Fruit fly (Drosophila melanogaster) whole organism: Measurements from ENCODE around the gene Tbcd.

Source experiments
- CG8478 ChIP-seq: fragments of >200 bp; optimal IDR thresholded peaks from 2 replicates; lab custom pipeline; 2018; ENCODE audit warnings: inconsistent platforms
- Dll ChIP-seq: fragments of >200 bp; optimal IDR thresholded peaks from 2 replicates; lab custom pipeline; 2017
- EcR ChIP-seq, 2 experiments: fragments of >200 bp; optimal IDR thresholded peaks; 2 replicates each; lab custom pipeline; 2017; ENCODE audit warnings: missing biosample characterization in 2 of 2, missing genetic modification characterization in 2 of 2, missing genetic modification reagents in 2 of 2
- pan ChIP-seq: fragments of >200 bp; optimal IDR thresholded peaks from 2 replicates; lab custom pipeline; 2017
- psq ChIP-seq: fragments of >200 bp; optimal IDR thresholded peaks from 2 replicates; lab custom pipeline; 2017
- usp ChIP-seq: fragments of >200 bp; optimal IDR thresholded peaks from 2 replicates; lab custom pipeline; 2017; ENCODE audit warnings: missing biosample characterization, missing genetic modification characterization, mixed read lengths

The Tbcd gene

dm6 chr2L:2147208-2147607 lies at the start of gene Tbcd, which contains the start of gene CG11723:
Gene Tbcd, plus strand, starts transcription at chr2L:2147518.
Gene CG11723, minus strand, starts transcription at chr2L:2147275.
- TF ChIP-seq psq = no peak
- TF ChIP-seq pan (lab: Kevin White, UChicago) = no peak
- TF ChIP-seq CG8478 (lab: Kevin White, UChicago) = no peak
- no peak for TF ChIP-seq usp (GFP tag; lab: Kevin White, UChicago)
- TF ChIP-seq EcR (GFP tag; optimal IDR thresholded peaks at IDR 0.05; lab: Kevin White, UChicago) = no peak
- TF ChIP-seq Dll = no peak

dm6 chr2L:2109746-2110145 lies 37.6 kb upstream of the Tbcd start, which contains the start of gene dpr3:
Gene dpr3, minus strand, starts transcription at chr2L:2109878.
- TF ChIP-seq usp (GFP tag; lab: Kevin White, UChicago) (no peak), CG8478 (lab: Kevin White, UChicago) (no peak), EcR (GFP tag; optimal IDR thresholded peaks at IDR 0.05; lab: Kevin White, UChicago) (no peak), Dll (no peak), pan (lab: Kevin White, UChicago) (no peak), psq (no peak)

DNA sequence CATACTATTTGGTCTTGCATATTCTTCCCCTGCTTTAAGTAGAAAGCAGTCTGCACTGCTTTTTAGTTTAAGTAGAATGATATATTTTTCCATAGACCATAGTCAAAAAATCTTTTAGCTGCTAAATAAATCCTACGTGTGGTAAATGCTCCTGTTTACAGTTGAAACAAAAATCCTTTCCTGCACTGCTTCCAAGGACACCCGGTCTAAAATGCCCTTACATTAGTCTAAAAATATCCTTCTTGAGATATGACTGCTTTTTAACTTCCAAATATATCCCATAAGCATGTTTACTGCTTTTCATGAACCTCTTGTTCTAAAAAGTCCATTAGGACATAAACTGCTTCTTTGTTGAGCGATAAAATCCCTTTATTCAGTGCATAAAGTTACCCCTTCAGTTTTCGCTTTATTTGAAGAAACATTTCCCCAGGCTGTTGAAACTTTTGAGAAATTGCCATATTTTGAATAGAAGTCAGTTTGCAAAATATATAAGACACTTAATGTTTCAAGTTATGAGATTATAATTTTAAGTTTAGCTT lies 36.9 kb upstream of the Tbcd start:
- no peak for TF ChIP-seq Dll
- TF ChIP-seq CG8478 (lab: Kevin White, UChicago) = no peak

DNA sequence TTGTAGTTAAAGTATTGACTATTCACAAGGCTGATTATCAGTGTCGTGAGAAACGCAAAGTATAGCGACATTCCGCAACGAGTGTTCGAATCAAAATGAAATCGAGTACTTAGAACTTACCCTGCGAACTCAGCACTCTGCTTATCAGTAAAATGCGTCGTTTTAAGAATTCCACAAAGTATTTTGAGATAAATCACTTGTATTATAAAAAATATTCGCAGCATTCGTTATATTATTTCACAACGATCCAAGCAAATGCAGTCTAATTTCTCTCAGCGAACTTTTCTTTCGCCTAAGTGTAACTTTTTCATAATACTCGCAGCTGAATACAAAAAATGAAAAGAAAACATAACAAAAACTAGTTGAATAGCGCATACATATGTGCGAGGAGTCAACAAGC lies 18.2 kb upstream of the Tbcd start, which contains the start of gene CG4259:
CG4259 (minus strand) TSS at position 101 of the 400 bp plus-strand sequence.
- TF ChIP-seq psq (no peak), pan (lab: Kevin White, UChicago) (no peak), CG8478 (lab: Kevin White, UChicago) (no peak), usp (GFP tag; lab: Kevin White, UChicago) (no peak), EcR (GFP tag; optimal IDR thresholded peaks at IDR 0.05; lab: Kevin White, UChicago) (no peak)

DNA sequence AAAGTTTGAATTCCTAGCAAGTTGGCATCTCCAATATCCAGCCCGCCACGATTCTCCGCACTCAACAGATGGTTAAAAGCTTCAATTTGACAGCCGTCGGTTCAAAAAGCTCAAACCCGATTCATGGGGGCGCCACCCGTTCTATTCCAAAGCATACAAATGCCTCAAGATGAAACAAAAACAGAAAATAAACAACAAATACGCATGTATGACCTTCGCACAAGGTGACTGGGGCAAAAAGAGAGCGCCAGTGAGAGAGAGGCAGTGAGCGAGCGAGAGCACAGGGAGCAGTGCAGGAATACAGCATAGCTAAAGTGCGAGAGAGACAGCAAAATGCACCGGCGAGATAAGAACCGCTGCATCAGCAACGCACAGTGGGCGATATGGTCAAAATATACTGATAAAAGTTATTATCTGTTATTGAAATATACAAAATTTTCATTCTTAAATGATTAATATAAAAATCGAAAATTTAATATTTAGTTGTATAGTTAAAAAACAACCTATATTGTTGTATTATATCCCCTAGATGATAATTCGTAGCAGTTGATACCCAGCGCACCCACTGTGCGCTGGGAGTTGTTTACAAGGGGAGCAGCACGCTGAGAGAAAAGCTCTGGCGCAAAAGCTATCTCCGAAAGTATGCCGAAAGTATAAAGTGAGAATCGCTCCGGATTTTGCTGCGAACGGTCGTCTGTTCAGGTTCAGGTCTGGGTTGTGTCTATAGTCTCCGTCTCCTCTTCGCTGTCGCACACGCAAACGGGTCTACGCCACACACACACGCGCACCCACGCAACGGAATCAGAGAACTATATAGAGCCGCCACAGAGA lies 16.9 kb upstream of the Tbcd start, which contains the start of gene Glyp:
Glyp (plus strand) TSS at position 657 of the 831 bp plus-strand sequence.
- TF ChIP-seq Dll (peak; percentile 92), pan (lab: Kevin White, UChicago) (no peak), CG8478 (lab: Kevin White, UChicago) (peak; percentile 71)

- TF ChIP-seq CG8478 (lab: Kevin White, UChicago) = no peak
- TF ChIP-seq EcR (GFP tag; optimal IDR thresholded peaks at IDR 0.05; lab: Kevin White, UChicago) = no peak
- TF ChIP-seq Dll = no peak
- no peak for TF ChIP-seq usp (GFP tag; lab: Kevin White, UChicago)
- TF ChIP-seq pan (lab: Kevin White, UChicago) = no peak
- no peak for TF ChIP-seq psq
Observed at dm6 chr2L:2131449-2132109, 15.7 kb upstream of the Tbcd start.

- TF ChIP-seq Dll (no peak), pan (lab: Kevin White, UChicago) (no peak), CG8478 (lab: Kevin White, UChicago) (no peak), usp (GFP tag; lab: Kevin White, UChicago) (no peak), EcR (GFP tag; optimal IDR thresholded peaks at IDR 0.05; lab: Kevin White, UChicago) (no peak), psq (no peak)
Observed at dm6 chr2L:2132215-2132614, 15.1 kb upstream of the Tbcd start.

DNA sequence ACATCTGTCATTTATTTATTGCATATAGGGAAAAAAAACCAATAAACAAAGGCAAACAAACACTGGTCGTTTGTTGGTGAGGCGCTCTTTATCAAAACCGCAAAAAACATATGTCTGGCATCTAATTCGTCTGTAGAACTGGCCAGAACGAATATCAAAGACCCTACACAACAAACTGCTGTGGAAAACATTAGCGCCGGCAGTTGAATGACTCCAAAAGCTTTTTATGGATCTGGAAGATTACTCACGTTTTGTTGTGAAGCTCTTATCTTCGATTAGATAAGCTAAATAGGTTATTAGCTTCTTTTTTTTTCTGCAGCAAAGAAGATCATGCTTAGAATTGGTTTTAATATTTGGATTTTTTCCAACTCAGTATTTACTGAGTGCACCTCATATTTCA lies 14.3 kb upstream of the Tbcd start:
- no peak for TF ChIP-seq CG8478 (lab: Kevin White, UChicago)
- TF ChIP-seq EcR (GFP tag; optimal IDR thresholded peaks at IDR 0.05; lab: Kevin White, UChicago) = no peak
- TF ChIP-seq Dll = no peak
- TF ChIP-seq psq = no peak
- TF ChIP-seq usp (GFP tag; lab: Kevin White, UChicago) = no peak
- TF ChIP-seq pan (lab: Kevin White, UChicago) = no peak

DNA sequence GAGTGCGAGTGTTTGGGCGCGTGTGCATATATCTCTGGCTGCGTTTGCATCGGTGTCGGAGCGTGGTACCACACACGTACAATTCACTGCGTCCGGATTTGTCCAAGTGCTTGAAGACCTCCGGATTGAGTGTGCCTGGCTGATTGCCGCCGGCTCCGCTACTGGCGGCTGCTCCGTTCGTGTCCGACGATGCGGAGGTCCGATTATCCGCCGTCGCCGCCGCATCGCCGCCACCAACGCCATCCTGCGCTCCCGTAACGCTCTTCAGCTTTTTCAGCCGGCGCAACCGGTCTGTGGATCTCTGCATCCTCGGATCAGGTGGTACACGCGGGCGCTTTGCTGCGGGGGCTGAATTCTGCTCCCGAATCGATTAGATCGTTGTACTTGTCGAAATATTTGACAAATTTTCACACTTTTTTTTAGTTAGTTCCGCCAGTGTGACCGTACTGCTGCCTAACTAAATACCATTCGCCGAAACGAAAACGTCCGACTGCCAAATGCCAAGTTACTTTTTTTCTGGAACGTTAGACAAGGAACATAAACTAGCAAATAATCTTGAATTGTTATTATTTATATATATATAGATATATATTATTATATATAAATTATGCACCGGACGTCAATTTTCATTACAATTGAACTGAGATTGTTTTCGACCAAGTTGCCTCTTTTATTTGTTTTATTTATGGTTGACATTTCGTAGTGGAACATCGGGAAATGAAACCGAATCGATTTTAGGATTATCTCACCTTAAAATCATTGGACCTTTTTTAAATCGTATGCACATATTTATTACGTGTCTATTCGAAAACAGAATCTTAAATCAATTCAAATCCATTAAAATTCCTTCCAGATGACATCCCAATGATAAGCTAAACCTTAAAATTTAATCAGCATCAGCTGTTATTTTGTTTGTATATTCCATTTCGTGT lies 2.3 kb upstream of the Tbcd start, which contains the start of gene tho2:
tho2 (minus strand) TSS at position 463 of the 932 bp plus-strand sequence.
- TF ChIP-seq CG8478 (lab: Kevin White, UChicago) = no peak
- TF ChIP-seq Dll = no peak
- TF ChIP-seq psq = no peak
- no peak for TF ChIP-seq EcR (GFP tag; optimal IDR thresholded peaks at IDR 0.05; lab: Kevin White, UChicago)
- no peak for TF ChIP-seq usp (GFP tag; lab: Kevin White, UChicago)
- no peak for TF ChIP-seq pan (lab: Kevin White, UChicago)

dm6 chr2L:2151544-2152290 lies 4.4 kb downstream of the Tbcd start, which contains the start of gene AIF:
Gene AIF, plus strand, starts transcription at chr2L:2151754.
- TF ChIP-seq CG8478 (lab: Kevin White, UChicago) (no peak), pan (lab: Kevin White, UChicago) (no peak), usp (GFP tag; lab: Kevin White, UChicago) (no peak), psq (no peak), Dll (no peak), EcR (GFP tag; optimal IDR thresholded peaks at IDR 0.05; lab: Kevin White, UChicago) (no peak)
